Fruit fly (Drosophila melanogaster): Measurements from ENCODE around the gene Non2.

DNA sequence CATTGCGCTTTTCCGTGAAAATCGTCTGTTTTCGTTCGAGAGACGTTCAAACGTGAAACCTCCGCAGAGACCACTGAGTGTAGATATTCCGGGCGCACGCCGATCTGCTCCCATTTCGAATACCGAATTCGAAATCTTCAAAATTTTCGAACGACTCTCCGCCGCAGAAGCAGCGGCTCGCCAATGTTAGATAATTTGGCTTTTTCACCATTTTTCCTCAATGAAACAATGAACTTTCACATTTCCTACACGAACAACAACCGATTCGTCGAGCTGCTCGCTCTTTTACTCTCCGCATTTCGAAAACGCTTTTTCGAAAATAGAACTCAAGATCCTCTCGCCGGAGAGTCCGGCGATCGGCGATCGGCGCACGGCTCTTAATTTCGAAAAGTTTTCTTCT lies 4.7 kb upstream of the Non2 start:
- no peak for TF ChIP-seq CG32264 (GFP tag; optimal IDR thresholded peaks at IDR 0.05)
- TF ChIP-seq sage (GFP tag; optimal IDR thresholded peaks at IDR 0.05): no peak
- no peak for TF ChIP-seq br (GFP tag; optimal IDR thresholded peaks at IDR 0.05)
- TF ChIP-seq Hr78 (GFP tag; optimal IDR thresholded peaks at IDR 0.05): no peak
- no peak for TF ChIP-seq h (GFP tag; optimal IDR thresholded peaks at IDR 0.05)
